Worm (Caenorhabditis elegans) whole organism, mixed stage, embryonic: ENCODE data around the gene msp-152.

Source experiments
- bed-3 ChIP-seq: fragments of 200-800 bp; sonication (Bioruptor generic); optimal IDR thresholded peaks from 3 replicates; lab custom pipeline; 2018; ENCODE audit warnings: mild to moderate bottlenecking, missing genetic modification characterization, moderate library complexity, missing compliant biosample characterization
- blmp-1 ChIP-seq: fragments of 150-350 bp; optimal IDR thresholded peaks from 2 replicates; lab custom pipeline; 2014; ENCODE audit warnings: missing biosample characterization, missing genetic modification characterization
- cnd-1 ChIP-seq: fragments of 200-800 bp; sonication (Bioruptor generic); optimal IDR thresholded peaks from 2 replicates; lab custom pipeline; 2018; ENCODE audit warnings: mild to moderate bottlenecking, missing genetic modification characterization, missing compliant biosample characterization
- elt-3 ChIP-seq: fragments of 150-350 bp; optimal IDR thresholded peaks from 2 replicates; lab custom pipeline; 2014; ENCODE audit warnings: missing biosample characterization, missing genetic modification characterization
- lin-13 ChIP-seq: fragments of 150-350 bp; optimal IDR thresholded peaks from 2 replicates; lab custom pipeline; 2014; ENCODE audit warnings: missing biosample characterization, missing genetic modification characterization
- lsy-2 ChIP-seq: fragments of 150-350 bp; optimal IDR thresholded peaks from 2 replicates; lab custom pipeline; 2014; ENCODE audit warnings: missing biosample characterization, missing genetic modification characterization
- nhr-237 ChIP-seq: fragments of 150-350 bp; optimal IDR thresholded peaks from 2 replicates; lab custom pipeline; 2014; ENCODE audit warnings: missing biosample characterization, missing genetic modification characterization
- nhr-76 ChIP-seq: sonication (generic microtip); optimal IDR thresholded peaks from 2 replicates; lab custom pipeline; 2017; ENCODE audit warnings: missing biosample characterization, missing genetic modification characterization
- pha-4 ChIP-seq: fragments of 150-350 bp; optimal IDR thresholded peaks from 2 replicates; lab custom pipeline; 2018; ENCODE audit warnings: missing biosample characterization, missing genetic modification reagents, missing genetic modification characterization
- sem-2 ChIP-seq: fragments of 200-800 bp; sonication (Bioruptor generic); optimal IDR thresholded peaks from 2 replicates; lab custom pipeline; 2018; ENCODE audit warnings: mild to moderate bottlenecking, missing genetic modification characterization, missing compliant biosample characterization
- snpc-4 ChIP-seq: fragments of 150-350 bp; optimal IDR thresholded peaks from 2 replicates; lab custom pipeline; 2014; ENCODE audit warnings: missing biosample characterization, missing genetic modification characterization
- zip-8 ChIP-seq: fragments of 150-350 bp; optimal IDR thresholded peaks from 2 replicates; lab custom pipeline; 2014; ENCODE audit warnings: missing biosample characterization, missing genetic modification characterization
- ztf-11 ChIP-seq: fragments of 150-350 bp; optimal IDR thresholded peaks from 2 replicates; lab custom pipeline; 2014; ENCODE audit warnings: missing biosample characterization, missing genetic modification characterization

DNA sequence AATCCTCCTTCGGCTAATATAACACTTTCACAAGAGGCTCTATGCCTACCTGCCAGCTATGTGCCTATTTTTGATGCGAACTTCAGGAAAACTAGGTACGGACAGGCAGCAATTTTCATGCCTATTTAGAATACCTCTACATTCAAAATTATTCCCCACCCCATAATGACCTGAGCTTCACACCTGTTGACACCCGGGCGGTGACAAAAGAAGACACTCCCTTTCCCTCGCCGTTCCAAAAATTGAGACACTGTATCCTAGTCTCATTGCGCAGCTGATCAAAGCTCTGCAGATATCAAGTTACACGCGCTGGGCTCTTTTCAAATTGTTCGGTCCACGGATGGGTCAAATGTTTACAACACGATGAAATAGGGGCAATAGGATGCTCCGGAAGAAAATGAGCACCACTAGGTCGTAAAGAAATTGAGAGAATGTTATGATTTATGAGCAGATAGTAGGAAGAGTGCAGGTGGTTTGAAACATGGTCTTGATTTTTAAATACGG is 41.7 kb downstream of the msp-152 start:
- no peak for TF ChIP-seq nhr-76 (tag; lab: Kevin White, UChicago)
- TF ChIP-seq lsy-2 (tag; lab: Kevin White, UChicago), result no peak
- no peak for TF ChIP-seq elt-3 (tag; lab: Kevin White, UChicago)
- TF ChIP-seq snpc-4 (tag; lab: Kevin White, UChicago), result no peak
- no peak for TF ChIP-seq lin-13 (tag; lab: Kevin White, UChicago)
- no peak for TF ChIP-seq pha-4 (tag; lab: Kevin White, UChicago)
- TF ChIP-seq cnd-1, result no peak
- TF ChIP-seq nhr-237 (tag; lab: Kevin White, UChicago), result no peak
- TF ChIP-seq ztf-11 (tag; lab: Kevin White, UChicago), result no peak
- no peak for TF ChIP-seq zip-8 (tag; lab: Kevin White, UChicago)
- no peak for TF ChIP-seq bed-3 (GFP tag; lab: Kevin White, UChicago)
- no peak for TF ChIP-seq sem-2 (GFP tag; lab: Kevin White, UChicago)
- TF ChIP-seq blmp-1 (tag; lab: Kevin White, UChicago), result no peak
